Worm (Caenorhabditis elegans): ENCODE measurements around the gene cdr-2.

cdr-2 gene

ce11 chrV:12404544-12404943 lies 11.0 kb downstream of the cdr-2 start, which contains the start of gene K01D12.9:
K01D12.9 (minus strand) TSS chrV:12404644.
- TF ChIP-seq flh-1 (GFP tag; optimal IDR thresholded peaks at IDR 0.05) = no peak
- TF ChIP-seq unc-120 (tag; optimal IDR thresholded peaks at IDR 0.05; ENCODE audit: poor library complexity, severe bottlenecking) = no peak
- TF ChIP-seq mab-5 (tag; optimal IDR thresholded peaks at IDR 0.05) = no peak
- no peak for TF ChIP-seq bed-3 (GFP tag; optimal IDR thresholded peaks at IDR 0.05)
- no peak for TF ChIP-seq snpc-4 (tag; optimal IDR thresholded peaks at IDR 0.05)
- TF ChIP-seq ces-1 (GFP tag; optimal IDR thresholded peaks at IDR 0.05) = no peak
- no peak for TF ChIP-seq nhr-237 (tag; optimal IDR thresholded peaks at IDR 0.05)
- no peak for TF ChIP-seq drap-1 (GFP tag; optimal IDR thresholded peaks at IDR 0.05)
- TF ChIP-seq sem-2 (GFP tag; optimal IDR thresholded peaks at IDR 0.05) = no peak
- TF ChIP-seq elt-3 (tag; optimal IDR thresholded peaks at IDR 0.05) = no peak
- TF ChIP-seq nhr-12 (tag; optimal IDR thresholded peaks at IDR 0.05) = no peak
- TF ChIP-seq sptf-1 (tag; optimal IDR thresholded peaks at IDR 0.05) = no peak
- TF ChIP-seq pha-4 (tag; optimal IDR thresholded peaks at IDR 0.05) = no peak
- no peak for TF ChIP-seq lin-13 (tag; optimal IDR thresholded peaks at IDR 0.05)
- TF ChIP-seq tbx-8 (GFP tag; optimal IDR thresholded peaks at IDR 0.05) = no peak
- TF ChIP-seq M03D4.4 (tag; optimal IDR thresholded peaks at IDR 0.05) = no peak
- TF ChIP-seq unc-39 (tag; optimal IDR thresholded peaks at IDR 0.05) = no peak

- TF ChIP-seq ham-2 (GFP tag; optimal IDR thresholded peaks at IDR 0.05) (no peak), zip-8 (tag; optimal IDR thresholded peaks at IDR 0.05) (no peak), flh-1 (GFP tag; optimal IDR thresholded peaks at IDR 0.05) (no peak), ces-1 (GFP tag; optimal IDR thresholded peaks at IDR 0.05) (no peak), mls-2 (tag; optimal IDR thresholded peaks at IDR 0.05) (no peak), ceh-39 (tag; optimal IDR thresholded peaks at IDR 0.05) (no peak), lin-32 (GFP tag; optimal IDR thresholded peaks at IDR 0.05) (no peak), lin-13 (tag; optimal IDR thresholded peaks at IDR 0.05) (no peak), sptf-1 (tag; optimal IDR thresholded peaks at IDR 0.05) (no peak), nhr-12 (tag; optimal IDR thresholded peaks at IDR 0.05) (no peak), unc-120 (tag; optimal IDR thresholded peaks at IDR 0.05; ENCODE audit: poor library complexity, severe bottlenecking) (no peak), M03D4.4 (tag; optimal IDR thresholded peaks at IDR 0.05) (no peak), unc-39 (tag; optimal IDR thresholded peaks at IDR 0.05) (no peak), ceh-43 (GFP tag; optimal IDR thresholded peaks at IDR 0.05) (no peak), mab-5 (tag; optimal IDR thresholded peaks at IDR 0.05) (no peak)
Measured at ce11 chrV:12402355-12402754, 13.2 kb downstream of the cdr-2 start, which contains the start of gene K01D12.8. K01D12.8 (plus strand) TSS chrV:12402655.

- no peak for TF ChIP-seq mls-2 (tag; optimal IDR thresholded peaks at IDR 0.05)
- no peak for TF ChIP-seq ces-1 (GFP tag; optimal IDR thresholded peaks at IDR 0.05)
- no peak for TF ChIP-seq nhr-2 (tag; optimal IDR thresholded peaks at IDR 0.05)
- TF ChIP-seq nhr-28 (tag; optimal IDR thresholded peaks at IDR 0.05) = no peak
- TF ChIP-seq lsy-2 (tag; optimal IDR thresholded peaks at IDR 0.05) = no peak
- TF ChIP-seq hlh-1 (tag; optimal IDR thresholded peaks at IDR 0.05) = no peak
- TF ChIP-seq snpc-4 (tag; optimal IDR thresholded peaks at IDR 0.05) = no peak
- no peak for TF ChIP-seq ceh-43 (GFP tag; optimal IDR thresholded peaks at IDR 0.05)
Measured at ce11 chrV:12401383-12401782, 14.1 kb downstream of the cdr-2 start, which contains the start of gene K01D12.7. K01D12.7 (minus strand) TSS chrV:12401483.

ce11 chrV:12400677-12401236 lies 14.8 kb downstream of the cdr-2 start, which contains the start of the genes K01D12.20 and miga-1:
K01D12.20 (minus strand) TSS chrV:12400814.
miga-1 (minus strand) TSS chrV:12400859.
- no peak for TF ChIP-seq ham-2 (GFP tag; optimal IDR thresholded peaks at IDR 0.05)
- peak; percentile 71 for TF ChIP-seq zip-8 (tag; optimal IDR thresholded peaks at IDR 0.05)
- TF ChIP-seq pha-4 (tag; optimal IDR thresholded peaks at IDR 0.05) = no peak
- TF ChIP-seq mep-1 (tag; optimal IDR thresholded peaks at IDR 0.05) = no peak
- TF ChIP-seq unc-62 (GFP tag; optimal IDR thresholded peaks at IDR 0.05) = no peak
- no peak for TF ChIP-seq bed-3 (GFP tag; optimal IDR thresholded peaks at IDR 0.05)

- TF ChIP-seq snpc-4 (tag; optimal IDR thresholded peaks at IDR 0.05) = no peak
- no peak for TF ChIP-seq unc-39 (tag; optimal IDR thresholded peaks at IDR 0.05)
- no peak for TF ChIP-seq cnd-1 (tag; optimal IDR thresholded peaks at IDR 0.05)
- no peak for TF ChIP-seq flh-1 (GFP tag; optimal IDR thresholded peaks at IDR 0.05)
- no peak for TF ChIP-seq ham-2 (GFP tag; optimal IDR thresholded peaks at IDR 0.05)
- no peak for TF ChIP-seq zip-8 (tag; optimal IDR thresholded peaks at IDR 0.05)
- no peak for TF ChIP-seq nhr-28 (tag; optimal IDR thresholded peaks at IDR 0.05)
Measured at ce11 chrV:12397545-12397944, 18.0 kb downstream of the cdr-2 start, which contains the start of gene K01D12.5. K01D12.5 (plus strand) TSS chrV:12397845.
